Fruit fly (Drosophila melanogaster) whole organism, prepupa: ENCODE results near the gene Myt1.

Experiments
- Blimp-1 ChIP-seq: fragments of 200-800 bp; sonication (Bioruptor generic); optimal IDR thresholded peaks from 3 replicates; lab custom pipeline; 2017; ENCODE audit warnings: missing biosample characterization, missing genetic modification characterization, mild to moderate bottlenecking, moderate library complexity, missing genetic modification reagents
- CG10631 ChIP-seq: fragments of 200-800 bp; sonication (Bioruptor generic); optimal IDR thresholded peaks from 2 replicates; lab custom pipeline; 2016; ENCODE audit warnings: missing biosample characterization, missing genetic modification characterization
- CG11294 ChIP-seq: fragments of 200-800 bp; sonication (Bioruptor generic); IDR thresholded peaks from 2 replicates; pipeline ENCODE4 v1.3.6; 2022; ENCODE audit warnings: missing biosample characterization, missing genetic modification characterization
- CG32006 ChIP-seq: fragments of 200-800 bp; sonication (Bioruptor generic); optimal IDR thresholded peaks from 3 replicates; lab custom pipeline; 2017; ENCODE audit warnings: missing biosample characterization, mild to moderate bottlenecking, missing genetic modification characterization
- CG34406 ChIP-seq: fragments of 200-800 bp; sonication (Bioruptor generic); optimal IDR thresholded peaks from 3 replicates; lab custom pipeline; 2016; ENCODE audit warnings: missing biosample characterization, missing genetic modification characterization
- CG3919 ChIP-seq: fragments of 200-800 bp; sonication (Bioruptor generic); optimal IDR thresholded peaks from 3 replicates; lab custom pipeline; 2016; ENCODE audit warnings: missing biosample characterization, missing genetic modification characterization
- CG4318 ChIP-seq: fragments of 200-800 bp; sonication (Bioruptor generic); optimal IDR thresholded peaks from 3 replicates; lab custom pipeline; 2017; ENCODE audit warnings: missing biosample characterization, mild to moderate bottlenecking, missing genetic modification characterization
- CG6792 ChIP-seq: fragments of 200-800 bp; sonication (Bioruptor generic); optimal IDR thresholded peaks from 3 replicates; lab custom pipeline; 2016; ENCODE audit warnings: missing biosample characterization, missing genetic modification characterization
- CG6808 ChIP-seq: fragments of 200-800 bp; sonication (Bioruptor generic); optimal IDR thresholded peaks from 3 replicates; lab custom pipeline; 2017; ENCODE audit warnings: missing biosample characterization, missing genetic modification characterization, mild to moderate bottlenecking, moderate library complexity, missing genetic modification reagents
- CG6854 ChIP-seq: fragments of 200-800 bp; sonication (Bioruptor generic); optimal IDR thresholded peaks from 2 replicates; lab custom pipeline; 2017; ENCODE audit warnings: missing biosample characterization, mild to moderate bottlenecking, missing genetic modification characterization
- CG8319 ChIP-seq: fragments of 200-800 bp; sonication (Bioruptor generic); optimal IDR thresholded peaks from 3 replicates; lab custom pipeline; 2016; ENCODE audit warnings: missing biosample characterization, missing genetic modification characterization
- CG9139 ChIP-seq: fragments of 200-800 bp; sonication (Bioruptor generic); optimal IDR thresholded peaks from 3 replicates; lab custom pipeline; 2017; ENCODE audit warnings: missing biosample characterization, mild to moderate bottlenecking, missing genetic modification characterization
- Eip75B ChIP-seq: fragments of 200-800 bp; sonication (Bioruptor generic); optimal IDR thresholded peaks from 3 replicates; lab custom pipeline; 2016; ENCODE audit warnings: missing biosample characterization, missing genetic modification characterization
- Eip78C ChIP-seq: fragments of 200-800 bp; sonication (Bioruptor generic); peaks from one replicate; lab custom pipeline; 2016; ENCODE audit warnings: missing biosample characterization, missing genetic modification characterization
- Ets96B ChIP-seq: fragments of 200-800 bp; optimal IDR thresholded peaks from 2 replicates; lab custom pipeline; 2019; ENCODE audit warnings: missing biosample characterization, mild to moderate bottlenecking, missing genetic modification characterization, moderate library complexity
- Gug ChIP-seq: fragments of 200-800 bp; sonication (Bioruptor generic); IDR thresholded peaks from 2 replicates; pipeline ENCODE4 v1.3.6; 2022; ENCODE audit warnings: missing biosample characterization, missing genetic modification characterization
- Hr38 ChIP-seq: sonication (Bioruptor generic); optimal IDR thresholded peaks from 2 replicates; lab custom pipeline; 2016; ENCODE audit warnings: missing biosample characterization, missing genetic modification characterization
- Hr39 ChIP-seq: fragments of 200-800 bp; sonication (Bioruptor generic); optimal IDR thresholded peaks from 2 replicates; lab custom pipeline; 2016; ENCODE audit warnings: missing biosample characterization, missing genetic modification characterization
- Hr4 ChIP-seq: fragments of 200-800 bp; sonication (Bioruptor generic); optimal IDR thresholded peaks from 3 replicates; lab custom pipeline; 2016; ENCODE audit warnings: missing biosample characterization, missing genetic modification characterization
- Smox ChIP-seq: fragments of 200-800 bp; sonication (Bioruptor generic); optimal IDR thresholded peaks from 3 replicates; lab custom pipeline; 2016; ENCODE audit warnings: missing biosample characterization, missing genetic modification characterization
- Sox14 ChIP-seq: fragments of 200-800 bp; sonication (Bioruptor generic); optimal IDR thresholded peaks from 3 replicates; lab custom pipeline; 2016; ENCODE audit warnings: missing biosample characterization, missing genetic modification characterization
- Sox15 ChIP-seq: fragments of 200-800 bp; sonication (Bioruptor generic); optimal IDR thresholded peaks from 3 replicates; lab custom pipeline; 2016; ENCODE audit warnings: missing biosample characterization, missing genetic modification characterization
- acj6 ChIP-seq: fragments of 200-800 bp; sonication (Bioruptor generic); optimal IDR thresholded peaks from 3 replicates; lab custom pipeline; 2016; ENCODE audit warnings: missing biosample characterization, missing genetic modification characterization
- dsx ChIP-seq: fragments of 200-800 bp; optimal IDR thresholded peaks from 3 replicates; lab custom pipeline; 2019; ENCODE audit warnings: missing biosample characterization, mild to moderate bottlenecking, missing genetic modification characterization, moderate library complexity; ENCODE audit not compliant: poor library complexity, severe bottlenecking
- esn ChIP-seq: fragments of 200-800 bp; sonication (Bioruptor generic); optimal IDR thresholded peaks from 2 replicates; lab custom pipeline; 2016; ENCODE audit warnings: missing biosample characterization, mild to moderate bottlenecking, missing genetic modification characterization, moderate library complexity
- fd59A ChIP-seq: fragments of 200-800 bp; sonication (Bioruptor generic); optimal IDR thresholded peaks from 2 replicates; lab custom pipeline; 2017; ENCODE audit warnings: missing biosample characterization, mild to moderate bottlenecking, missing genetic modification characterization, missing genetic modification reagents
- fkh ChIP-seq: fragments of 200-800 bp; sonication (Bioruptor generic); optimal IDR thresholded peaks from 3 replicates; lab custom pipeline; 2017; ENCODE audit warnings: missing biosample characterization, mild to moderate bottlenecking, missing genetic modification characterization, moderate library complexity
- lz ChIP-seq: fragments of 200-800 bp; sonication (Bioruptor generic); optimal IDR thresholded peaks from 3 replicates; lab custom pipeline; 2016; ENCODE audit warnings: missing biosample characterization, missing genetic modification characterization
- net ChIP-seq: fragments of 200-800 bp; sonication (Bioruptor generic); optimal IDR thresholded peaks from 3 replicates; lab custom pipeline; 2016; ENCODE audit warnings: missing biosample characterization, missing genetic modification characterization
- salr ChIP-seq, 2 experiments: fragments of 200-800 bp; sonication (Bioruptor generic); optimal IDR thresholded peaks; 3 replicates each; lab custom pipeline; 2016 to 2018; ENCODE audit warnings: missing biosample characterization in 2 of 2, missing genetic modification characterization in 2 of 2, mild to moderate bottlenecking in 1 of 2
- ss ChIP-seq, 2 experiments: fragments of 200-800 bp; sonication (Bioruptor generic); optimal IDR thresholded peaks; 2 replicates in 1 of 2; 3 replicates in 1 of 2; lab custom pipeline; 2017 to 2018; ENCODE audit warnings: mild to moderate bottlenecking in 2 of 2, missing biosample characterization in 2 of 2, missing genetic modification characterization in 2 of 2, moderate library complexity in 1 of 2
- svp ChIP-seq: fragments of 200-800 bp; sonication (Bioruptor generic); peaks from one replicate; lab custom pipeline; 2016; ENCODE audit warnings: missing biosample characterization, missing genetic modification characterization
- vri ChIP-seq: fragments of 200-800 bp; sonication (Bioruptor generic); optimal IDR thresholded peaks from 3 replicates; lab custom pipeline; 2016; ENCODE audit warnings: missing biosample characterization, mild to moderate bottlenecking, missing genetic modification characterization

Gene Myt1

DNA sequence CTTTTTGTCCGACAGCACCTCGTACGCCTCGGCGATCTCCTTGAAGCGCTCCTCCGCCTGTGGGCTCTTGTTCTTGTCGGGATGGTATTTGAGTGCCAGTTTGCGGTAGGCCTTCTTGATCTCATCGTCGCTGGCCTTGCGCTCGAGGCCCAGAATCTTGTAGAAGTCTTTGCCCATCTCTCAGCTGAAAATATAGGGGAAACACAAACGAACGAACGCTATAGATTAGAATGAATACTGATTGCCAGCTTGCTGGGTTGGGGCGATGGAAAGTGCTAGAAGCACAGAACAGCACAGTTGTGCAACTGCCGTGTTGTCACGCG, 28.0 kb downstream of the Myt1 start:
- TF ChIP-seq ss (GFP tag; optimal IDR thresholded peaks at IDR 0.05; lab: Kevin White, UChicago) = no peak
- no peak for TF ChIP-seq CG8319 (GFP tag; lab: Kevin White, UChicago)
- TF ChIP-seq Ets96B = no peak
- TF ChIP-seq salr (GFP tag; optimal IDR thresholded peaks at IDR 0.05; lab: Kevin White, UChicago) = no peak
- no peak for TF ChIP-seq CG6854 (GFP tag; lab: Kevin White, UChicago)
- TF ChIP-seq fkh (GFP tag; lab: Kevin White, UChicago) = no peak
- no peak for TF ChIP-seq CG4318
- TF ChIP-seq CG11294 (GFP tag; lab: Robert Waterston, UW) = no peak
- no peak for TF ChIP-seq CG10631 (GFP tag; lab: Kevin White, UChicago)
- TF ChIP-seq CG6808 = no peak
- no peak for TF ChIP-seq lz (GFP tag; lab: Kevin White, UChicago)
- TF ChIP-seq fd59A = no peak
- no peak for TF ChIP-seq net
- no peak for TF ChIP-seq acj6 (GFP tag; lab: Kevin White, UChicago)
- TF ChIP-seq Blimp-1 (GFP tag; lab: Kevin White, UChicago) = no peak
- no peak for TF ChIP-seq Sox15 (GFP tag; lab: Kevin White, UChicago)
- no peak for TF ChIP-seq CG34406 (GFP tag; lab: Kevin White, UChicago)
- no peak for TF ChIP-seq Eip75B
- no peak for TF ChIP-seq Hr39 (GFP tag; lab: Kevin White, UChicago)
- no peak for TF ChIP-seq esn (GFP tag; lab: Kevin White, UChicago)

DNA sequence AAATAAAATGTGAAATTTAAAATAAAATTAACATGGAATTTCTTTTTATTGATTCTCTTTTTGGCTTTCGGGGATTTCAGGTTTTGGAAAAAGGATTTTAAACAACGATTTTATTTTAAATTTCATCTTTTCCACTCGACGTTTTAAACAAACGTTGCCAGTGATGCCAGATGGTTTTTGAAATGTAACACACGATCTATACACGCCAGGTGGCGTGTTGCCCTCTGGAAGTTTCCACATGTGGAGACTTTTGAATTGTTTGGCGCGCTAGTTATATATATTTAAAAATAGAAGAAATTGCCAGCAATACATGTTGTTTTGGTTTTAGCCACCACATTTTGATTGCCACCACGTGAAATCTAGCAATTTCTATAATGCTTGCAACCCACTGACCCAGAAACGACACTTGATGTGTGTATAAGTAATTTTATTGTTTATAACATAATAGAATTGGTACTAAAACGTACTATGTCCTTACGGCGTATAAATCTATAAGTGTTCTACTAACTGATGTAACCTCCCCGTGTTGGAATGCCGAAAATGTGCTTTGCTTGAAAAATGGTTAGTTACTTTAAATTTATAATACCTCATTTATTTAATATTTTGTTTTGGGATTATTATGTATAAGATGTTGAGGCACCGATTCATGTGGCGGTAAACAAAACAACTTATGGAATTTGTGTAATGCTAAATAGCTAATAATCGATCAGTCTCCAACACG, 29.6 kb downstream of the Myt1 start:
- TF ChIP-seq svp (GFP tag; lab: Kevin White, UChicago) = peak; percentile 55
- TF ChIP-seq dsx (GFP tag; lab: Kevin White, UChicago) = peak; percentile 35
- no peak for TF ChIP-seq Hr4 (GFP tag; lab: Kevin White, UChicago)
- peak; percentile 4 for TF ChIP-seq Eip78C (GFP tag; lab: Kevin White, UChicago)
- TF ChIP-seq fkh (GFP tag; lab: Kevin White, UChicago) = no peak
- no peak for TF ChIP-seq Smox
- peak; percentile 35 for TF ChIP-seq CG6808
- TF ChIP-seq acj6 (GFP tag; lab: Kevin White, UChicago) = no peak
- no peak for TF ChIP-seq Gug (GFP tag; lab: Robert Waterston, UW)
- no peak for TF ChIP-seq CG32006 (GFP tag; lab: Kevin White, UChicago)
- no peak for TF ChIP-seq CG9139
- TF ChIP-seq Blimp-1 (GFP tag; lab: Kevin White, UChicago) = no peak
- TF ChIP-seq Sox14 (GFP tag; lab: Kevin White, UChicago) = peak; percentile 0

dm6 chr3L:5731639-5732038, 47.8 kb downstream of the Myt1 start:
- TF ChIP-seq vri (GFP tag; lab: Kevin White, UChicago) = no peak
- no peak for TF ChIP-seq dsx (GFP tag; lab: Kevin White, UChicago)
- no peak for TF ChIP-seq Eip75B
- no peak for TF ChIP-seq CG4318
- no peak for TF ChIP-seq CG3919 (GFP tag; lab: Kevin White, UChicago)
- no peak for TF ChIP-seq CG6792
- TF ChIP-seq Hr38 (GFP tag; lab: Kevin White, UChicago) = no peak
- no peak for TF ChIP-seq Smox
- TF ChIP-seq CG11294 (GFP tag; lab: Robert Waterston, UW) = no peak
- TF ChIP-seq, all 60 proteins: peak for 0
